Fruit fly (Drosophila melanogaster) whole organism, wandering third instar larva: ENCODE measurements around the gene CG33299.

ENCODE experiments used
- CG9705 ChIP-seq: fragments of 200-800 bp; sonication (Bioruptor generic); optimal IDR thresholded peaks from 2 replicates; lab custom pipeline; 2018; ENCODE audit warnings: missing biosample characterization, mild to moderate bottlenecking, missing genetic modification characterization
- Dfd ChIP-seq: fragments of >200 bp; optimal IDR thresholded peaks from 2 replicates; lab custom pipeline; 2017; ENCODE audit warnings: missing biosample characterization, missing genetic modification characterization
- Dif ChIP-seq: fragments of 200-275, 200-300 bp; sonication (Bioruptor generic); optimal IDR thresholded peaks from 2 replicates; lab custom pipeline; 2018; ENCODE audit warnings: missing biosample characterization, missing genetic modification characterization; ENCODE audit not compliant: partially characterized antibody
- brk ChIP-seq: fragments of 200-800 bp; sonication (Bioruptor generic); optimal IDR thresholded peaks from 2 replicates; lab custom pipeline; 2016; ENCODE audit warnings: missing biosample characterization, mild to moderate bottlenecking, missing genetic modification characterization
- h ChIP-seq: fragments of 200-800 bp; sonication (Bioruptor generic); optimal IDR thresholded peaks from 3 replicates; lab custom pipeline; 2016; ENCODE audit warnings: missing biosample characterization, mild to moderate bottlenecking, missing genetic modification characterization
- psq ChIP-seq: fragments of 200-800 bp; sonication (Bioruptor generic); optimal IDR thresholded peaks from 3 replicates; lab custom pipeline; 2017; ENCODE audit warnings: missing biosample characterization, mild to moderate bottlenecking, missing genetic modification characterization, moderate library complexity
- sv ChIP-seq: fragments of 200-800 bp; sonication (Bioruptor generic); optimal IDR thresholded peaks from 3 replicates; lab custom pipeline; 2016; ENCODE audit warnings: missing biosample characterization, missing genetic modification characterization
- tai ChIP-seq: sonication (Bioruptor generic); optimal IDR thresholded peaks from 2 replicates; lab custom pipeline; 2016; ENCODE audit warnings: missing biosample characterization, missing genetic modification characterization
- usp ChIP-seq: fragments of >200 bp; optimal IDR thresholded peaks from 2 replicates; lab custom pipeline; 2017; ENCODE audit warnings: missing biosample characterization, missing genetic modification characterization

DNA sequence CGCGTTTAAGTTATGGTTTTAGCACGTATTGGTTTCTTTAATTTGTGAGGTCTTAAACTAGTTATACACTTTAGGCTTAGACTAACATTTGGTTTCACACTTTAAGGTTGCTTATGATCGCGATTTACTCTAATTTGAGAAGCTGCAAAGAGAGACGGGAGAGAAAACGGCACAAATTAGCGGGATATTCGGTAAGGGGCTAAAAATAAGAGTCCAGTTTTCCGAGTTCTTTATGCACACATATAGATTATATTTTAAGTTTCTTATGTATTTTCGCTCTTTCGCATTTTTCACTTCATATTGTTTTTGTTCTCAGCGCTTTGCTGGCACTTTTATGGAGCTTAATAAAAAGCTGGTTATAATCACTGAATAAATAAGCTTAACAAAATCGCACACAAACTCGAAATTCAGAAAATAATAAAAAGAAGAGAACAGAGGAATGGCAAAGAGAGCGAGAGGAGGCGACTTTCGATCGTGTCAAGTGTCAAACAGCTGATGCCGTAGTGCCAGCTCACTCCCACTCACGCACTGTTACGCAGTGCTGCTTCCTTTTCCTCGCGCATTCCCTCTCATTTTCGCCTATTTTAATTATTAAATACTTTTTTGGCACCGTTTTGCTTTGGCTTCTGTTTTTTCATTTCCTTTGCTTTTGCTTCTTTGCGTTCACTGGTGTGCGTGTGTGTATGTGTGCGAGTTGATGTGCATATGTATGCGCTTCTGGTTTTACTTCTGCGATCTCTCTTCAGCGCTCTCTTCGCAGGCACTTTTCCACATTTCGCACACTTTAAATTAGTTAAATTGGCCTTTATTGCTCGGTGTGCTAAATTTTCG lies 41.9 kb downstream of the CG33299 start:
- TF ChIP-seq CG9705 = no peak
- no peak for TF ChIP-seq tai (GFP tag; lab: Kevin White, UChicago)
- no peak for TF ChIP-seq sv (GFP tag; lab: Kevin White, UChicago)
- peak; percentile 37 for TF ChIP-seq brk
- no peak for TF ChIP-seq Dfd (GFP tag; lab: Kevin White, UChicago)
- no peak for TF ChIP-seq h (GFP tag; lab: Kevin White, UChicago)
- TF ChIP-seq Dif (GFP tag; lab: Kevin White, UChicago) = peak; percentile 10
- no peak for TF ChIP-seq usp
- TF ChIP-seq psq (GFP tag; lab: Kevin White, UChicago) = peak; percentile 78
